Worm (Caenorhabditis elegans) whole organism, L4 larva: Measurements from ENCODE around the gene lev-8.
A peak's percentile ranks its signal among the peaks of the same experiment; 100 is the strongest.

Experiments used
- T20F7.1 ChIP-seq: fragments of 200-800 bp; sonication (Bioruptor generic); optimal IDR thresholded peaks from 2 replicates; lab custom pipeline; 2018; ENCODE audit warnings: mild to moderate bottlenecking, missing genetic modification characterization, missing compliant biosample characterization
- T26A8.4 ChIP-seq: fragments of 200-800 bp; sonication (Bioruptor generic); IDR thresholded peaks from 2 replicates; pipeline ENCODE4 v1.3.6; 2022; ENCODE audit warnings: missing genetic modification characterization, missing compliant biosample characterization
- Y5F2A.4 ChIP-seq: fragments of 200-800 bp; sonication (Bioruptor generic); optimal IDR thresholded peaks from 2 replicates; lab custom pipeline; 2018; ENCODE audit warnings: mild to moderate bottlenecking, missing genetic modification characterization, missing compliant biosample characterization
- aha-1 ChIP-seq: fragments of 150-350 bp; peaks from one replicate; lab custom pipeline; 2014; ENCODE audit warnings: missing biosample characterization, missing genetic modification characterization
- aly-2 ChIP-seq: sonication (generic microtip); optimal IDR thresholded peaks from 2 replicates; lab custom pipeline; 2018; ENCODE audit warnings: missing biosample characterization, missing genetic modification characterization
- ama-1 ChIP-seq: fragments of 150-350 bp; optimal IDR thresholded peaks from 2 replicates; lab custom pipeline; 2014; ENCODE audit warnings: inconsistent platforms, mixed read lengths
- arid-1 ChIP-seq: fragments of 200-800 bp; sonication (Bioruptor generic); conservative IDR thresholded peaks from 2 replicates; pipeline ENCODE4 v1.3.6; 2022; ENCODE audit warnings: missing genetic modification reagents, missing genetic modification characterization, missing compliant biosample characterization
- ceh-20 ChIP-seq: fragments of 200-800 bp; sonication (Bioruptor generic); IDR thresholded peaks from 2 replicates; pipeline ENCODE4 v1.3.6; 2022; ENCODE audit warnings: missing genetic modification reagents, missing genetic modification characterization, missing compliant biosample characterization
- daf-19 ChIP-seq: fragments of 200-800 bp; sonication (Bioruptor generic); conservative IDR thresholded peaks from 2 replicates; pipeline ENCODE4 v1.3.6; 2022; ENCODE audit warnings: missing genetic modification characterization, missing compliant biosample characterization
- gei-8 ChIP-seq: fragments of 200-800 bp; sonication (Bioruptor generic); optimal IDR thresholded peaks from 2 replicates; lab custom pipeline; 2018; ENCODE audit warnings: mild to moderate bottlenecking, missing genetic modification characterization, missing compliant biosample characterization
- hif-1 ChIP-seq, 2 experiments: sonication (generic microtip); optimal IDR thresholded peaks; 2 replicates each; lab custom pipeline; 2016 to 2017; ENCODE audit warnings: missing compliant biosample characterization in 2 of 2, missing genetic modification characterization in 2 of 2, missing genetic modification reagents in 2 of 2, missing genotype in 2 of 2, mild to moderate bottlenecking in 1 of 2
- hlh-11 ChIP-seq: fragments of 200-800 bp; sonication (Bioruptor generic); optimal IDR thresholded peaks from 2 replicates; lab custom pipeline; 2018; ENCODE audit warnings: mild to moderate bottlenecking, missing genetic modification characterization, missing compliant biosample characterization
- hmg-1.1 ChIP-seq: fragments of 200-800 bp; sonication (Bioruptor generic); IDR thresholded peaks from 2 replicates; pipeline ENCODE4 v1.3.6; 2022; ENCODE audit warnings: missing genetic modification reagents, missing genetic modification characterization, missing compliant biosample characterization
- jun-1 ChIP-seq: fragments of 150-350 bp; optimal IDR thresholded peaks from 2 replicates; lab custom pipeline; 2014; ENCODE audit warnings: missing biosample characterization, missing genetic modification reagents, missing genetic modification characterization
- lin-1 ChIP-seq: fragments of 200-800 bp; sonication (Bioruptor generic); IDR thresholded peaks from 2 replicates; pipeline ENCODE4 v1.3.6; 2022; ENCODE audit warnings: missing genetic modification reagents, missing genetic modification characterization, missing compliant biosample characterization
- lin-15B ChIP-seq: fragments of 150-350 bp; sonication (generic microtip); optimal IDR thresholded peaks from 3 replicates; lab custom pipeline; 2014; ENCODE audit warnings: missing biosample characterization, missing genetic modification characterization
- lin-29 ChIP-seq: fragments of 200-800 bp; sonication (Bioruptor generic); IDR thresholded peaks from 2 replicates; pipeline ENCODE4 v1.3.6; 2022; ENCODE audit warnings: missing genetic modification reagents, missing genetic modification characterization, missing compliant biosample characterization
- lsy-2 ChIP-seq, 2 experiments: fragments of 150-350 bp in 1 of 2; sonication (generic microtip) in 1 of 2; optimal IDR thresholded peaks; 2 replicates each; lab custom pipeline; 2014 to 2017; ENCODE audit warnings: missing biosample characterization in 2 of 2, missing genetic modification characterization in 2 of 2
- madf-5 ChIP-seq, 2 experiments: fragments of 200-800 bp; sonication (Bioruptor generic); IDR thresholded peaks; 2 replicates each; pipeline ENCODE4 v1.3.6; 2022; ENCODE audit warnings: missing compliant biosample characterization in 2 of 2, missing genetic modification characterization in 2 of 2
- mes-2 ChIP-seq: sonication (generic microtip); optimal IDR thresholded peaks from 2 replicates; lab custom pipeline; 2016; ENCODE audit warnings: missing genotype, mild to moderate bottlenecking, missing genetic modification characterization, missing compliant biosample characterization; ENCODE audit not compliant: poor library complexity, severe bottlenecking
- mxl-2 ChIP-seq: fragments of 200-800 bp; sonication (Bioruptor generic); conservative IDR thresholded peaks from 2 replicates; pipeline ENCODE4 v1.3.6; 2022; ENCODE audit warnings: missing genetic modification reagents, missing genetic modification characterization, missing compliant biosample characterization
- nhr-10 ChIP-seq: fragments of 150-350 bp; optimal IDR thresholded peaks from 2 replicates; lab custom pipeline; 2014; ENCODE audit warnings: missing biosample characterization, missing genetic modification characterization
- nhr-111 ChIP-seq: fragments of 200-800 bp; sonication (Bioruptor generic); optimal IDR thresholded peaks from 2 replicates; lab custom pipeline; 2018; ENCODE audit warnings: mild to moderate bottlenecking, missing genetic modification characterization, missing compliant biosample characterization
- nhr-237 ChIP-seq: sonication (generic microtip); optimal IDR thresholded peaks from 2 replicates; lab custom pipeline; 2017; ENCODE audit warnings: missing biosample characterization, missing genetic modification characterization
- nhr-25 ChIP-seq: sonication (generic microtip); optimal IDR thresholded peaks from 2 replicates; lab custom pipeline; 2017; ENCODE audit warnings: missing genetic modification characterization, mild to moderate bottlenecking, missing compliant biosample characterization, antibody characterized with exemption, moderate library complexity, borderline replicate concordance; ENCODE audit not compliant: insufficient read depth
- nhr-76 ChIP-seq: fragments of 150-350 bp; optimal IDR thresholded peaks from 2 replicates; lab custom pipeline; 2014; ENCODE audit warnings: missing biosample characterization, missing genetic modification characterization
- pqm-1 ChIP-seq: sonication (generic microtip); optimal IDR thresholded peaks from 2 replicates; lab custom pipeline; 2017; ENCODE audit warnings: missing biosample characterization, missing genetic modification characterization
- set-16 ChIP-seq: fragments of 200-800 bp; sonication (Bioruptor generic); IDR thresholded peaks from 2 replicates; pipeline ENCODE4 v1.3.6; 2022; ENCODE audit warnings: missing genetic modification reagents, missing genetic modification characterization, missing compliant biosample characterization
- skn-1 ChIP-seq: fragments of 150-350 bp; optimal IDR thresholded peaks from 2 replicates; lab custom pipeline; 2014; ENCODE audit warnings: missing biosample characterization, missing genetic modification characterization
- snpc-4 ChIP-seq: fragments of 150-350 bp; optimal IDR thresholded peaks from 2 replicates; lab custom pipeline; 2014; ENCODE audit warnings: missing biosample characterization, missing genetic modification characterization
- spr-1 ChIP-seq: sonication (generic microtip); optimal IDR thresholded peaks from 2 replicates; lab custom pipeline; 2016; ENCODE audit warnings: mild to moderate bottlenecking, missing genetic modification characterization, missing compliant biosample characterization
- tag-97 ChIP-seq: fragments of 200-800 bp; sonication (Bioruptor generic); IDR thresholded peaks from 2 replicates; pipeline ENCODE4 v1.3.6; 2022; ENCODE audit warnings: missing genetic modification characterization, missing compliant biosample characterization
- tra-1 ChIP-seq: fragments of 200-800 bp; sonication (Bioruptor generic); IDR thresholded peaks from 2 replicates; pipeline ENCODE4 v1.3.6; 2022; ENCODE audit warnings: missing genetic modification reagents, missing genetic modification characterization, missing compliant biosample characterization
- unc-39 ChIP-seq: sonication (generic microtip); optimal IDR thresholded peaks from 2 replicates; lab custom pipeline; 2017; ENCODE audit warnings: missing biosample characterization, missing genetic modification characterization
- unc-62 ChIP-seq, 3 experiments: fragments of 150-350 bp in 1 of 3; sonication (generic microtip); optimal IDR thresholded peaks in 2 of 3; peaks in 1 of 3; 1 replicate in 1 of 3; 2 replicates in 2 of 3; lab custom pipeline; 2014 to 2017; ENCODE audit warnings: missing biosample characterization in 3 of 3, missing genetic modification characterization in 3 of 3, missing genetic modification reagents in 3 of 3, missing genotype in 1 of 3
- vab-7 ChIP-seq: fragments of 200-800 bp; sonication (Bioruptor generic); IDR thresholded peaks from 2 replicates; pipeline ENCODE4 v1.3.6; 2022; ENCODE audit warnings: missing genetic modification reagents, missing genetic modification characterization, missing compliant biosample characterization
- zag-1 ChIP-seq: fragments of 150-350 bp; optimal IDR thresholded peaks from 2 replicates; lab custom pipeline; 2014; ENCODE audit warnings: missing biosample characterization, missing genetic modification characterization

Gene lev-8

DNA sequence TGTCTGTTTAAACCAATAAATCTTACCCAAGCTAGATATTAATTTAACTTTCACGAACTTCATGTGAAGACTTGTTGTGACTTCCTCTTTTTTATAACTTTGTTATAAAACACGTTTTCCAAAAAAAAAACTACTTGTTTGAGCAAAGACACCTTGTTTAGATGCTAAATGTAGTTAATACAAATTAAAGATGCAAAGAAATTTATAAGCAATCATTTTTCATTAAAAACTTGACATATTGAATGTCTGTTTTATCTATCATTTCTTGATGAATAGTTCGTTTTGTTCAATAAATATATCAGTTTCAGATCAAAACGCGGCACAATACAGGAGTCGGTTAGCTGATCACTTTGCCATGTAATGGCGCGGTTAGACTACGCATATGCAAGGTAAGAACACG lies 11.5 kb downstream of the lev-8 start, which contains the start of gene frm-3:
Gene frm-3 (plus strand): TSS at position 301 of the 400 bp plus-strand sequence.
- TF ChIP-seq hmg-1.1 (GFP tag; lab: Robert Waterston, UW) (no peak), hif-1 (tag; optimal IDR thresholded peaks at IDR 0.05; lab: Kevin White, UChicago) (no peak), nhr-25 (no peak), nhr-76 (tag; lab: Kevin White, UChicago) (no peak), zag-1 (tag; lab: Kevin White, UChicago) (no peak), unc-62 (GFP tag; optimal IDR thresholded peaks at IDR 0.05 in 1 of 2; lab: Kevin White, UChicago) (peak in 1 of 2 experiments; percentile 49), unc-62 (tag; optimal IDR thresholded peaks at IDR 0.05; lab: Kevin White, UChicago) (no peak)

DNA sequence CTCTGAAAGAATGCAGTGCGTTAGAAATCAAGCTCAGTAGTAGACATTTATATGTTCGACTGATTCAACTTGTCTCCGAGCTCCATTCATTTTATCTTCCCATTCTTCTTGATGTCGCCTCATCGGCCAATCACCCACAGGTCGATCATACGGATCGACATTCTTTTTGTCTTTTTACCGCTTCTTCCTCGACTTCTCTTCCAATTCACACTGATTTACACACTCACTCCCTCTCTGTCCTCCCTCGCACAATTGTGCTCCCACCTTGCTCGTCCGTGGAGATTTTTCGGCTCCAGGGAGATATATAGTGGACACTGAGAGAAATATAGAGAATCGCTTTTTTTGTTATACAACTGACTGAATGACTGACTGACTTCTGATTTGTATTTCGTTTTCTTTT lies 13.5 kb downstream of the lev-8 start:
- TF ChIP-seq vab-7 (GFP tag; lab: Robert Waterston, UW) (no peak), daf-19 (GFP tag; lab: Robert Waterston, UW) (no peak), jun-1 (tag; lab: Kevin White, UChicago) (no peak), tra-1 (no peak), T26A8.4 (GFP tag; lab: Robert Waterston, UW) (no peak), aha-1 (tag; lab: Kevin White, UChicago) (peak; percentile 82), nhr-10 (no peak), lin-1 (GFP tag; lab: Robert Waterston, UW) (no peak), hmg-1.1 (GFP tag; lab: Robert Waterston, UW) (no peak), arid-1 (no peak), unc-39 (tag; lab: Kevin White, UChicago) (no peak), Y5F2A.4 (GFP tag; lab: Kevin White, UChicago) (no peak), lin-29 (GFP tag; lab: Robert Waterston, UW) (no peak), lin-15B (no peak), unc-62 (GFP tag; optimal IDR thresholded peaks at IDR 0.05 in 1 of 2; lab: Kevin White, UChicago) (peak in 1 of 2 experiments; percentile 98), unc-62 (tag; optimal IDR thresholded peaks at IDR 0.05; lab: Kevin White, UChicago) (no peak), pqm-1 (tag; lab: Kevin White, UChicago) (no peak), skn-1 (no peak)

DNA sequence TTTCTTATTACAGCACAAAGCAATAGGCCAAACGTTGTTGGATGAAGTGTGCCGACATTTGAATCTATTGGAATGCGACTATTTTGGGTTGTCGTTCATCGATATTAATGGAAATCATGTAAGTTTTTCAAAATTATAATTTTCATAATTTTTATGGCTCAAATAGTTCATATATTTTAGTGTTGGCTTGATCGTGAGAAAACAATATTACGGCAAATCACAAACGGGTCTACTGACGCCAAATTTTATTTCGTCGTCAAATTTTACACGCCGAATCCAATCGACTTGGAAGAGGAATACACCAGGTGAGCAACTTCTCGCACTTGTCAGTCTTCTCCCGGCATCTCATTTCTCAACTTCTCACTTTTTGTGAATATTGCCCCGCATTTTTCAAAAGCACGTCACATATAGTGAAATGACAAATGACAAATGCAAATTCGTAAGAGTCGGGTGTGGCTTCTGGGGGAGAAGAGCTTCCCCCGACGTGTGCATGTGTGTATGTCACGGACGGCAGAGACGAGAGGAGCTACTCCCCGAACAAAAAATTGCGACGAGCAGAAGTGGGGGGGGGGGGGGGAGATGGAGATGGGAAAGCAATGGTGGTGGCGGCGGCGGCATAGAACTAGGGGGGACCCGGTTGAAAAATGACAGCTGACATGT lies 15.8 kb downstream of the lev-8 start:
- TF ChIP-seq ama-1 (lab: Kevin White, UChicago) (no peak), aha-1 (tag; lab: Kevin White, UChicago) (peak; percentile 91), ceh-20 (GFP tag; lab: Robert Waterston, UW) (no peak; the same call in 1 of the 2 replicates), T20F7.1 (GFP tag; lab: Kevin White, UChicago) (no peak), tag-97 (GFP tag; lab: Robert Waterston, UW) (peak; percentile 76; the same call in 1 of the 2 replicates), snpc-4 (tag; lab: Kevin White, UChicago) (no peak), arid-1 (no peak), gei-8 (GFP tag; lab: Kevin White, UChicago) (no peak), mes-2 (tag; lab: Kevin White, UChicago) (no peak), aly-2 (tag; lab: Kevin White, UChicago) (no peak), nhr-111 (GFP tag; lab: Kevin White, UChicago) (no peak), unc-62 (GFP tag; optimal IDR thresholded peaks at IDR 0.05 in 1 of 2; lab: Kevin White, UChicago) (peak in 1 of 2 experiments; percentile 98), unc-62 (tag; optimal IDR thresholded peaks at IDR 0.05; lab: Kevin White, UChicago) (no peak), hlh-11 (tag; lab: Kevin White, UChicago) (peak; percentile 37), set-16 (GFP tag; lab: Robert Waterston, UW) (peak; percentile 76), spr-1 (tag; lab: Kevin White, UChicago) (no peak), nhr-237 (tag; lab: Kevin White, UChicago) (no peak), mxl-2 (no peak), lsy-2 (tag; optimal IDR thresholded peaks at IDR 0.05; lab: Kevin White, UChicago) (no peak), nhr-25 (no peak), hmg-1.1 (GFP tag; lab: Robert Waterston, UW) (0 out of 2 replicates have a peak, but pooled peaks have one; percentile 38), madf-5 (GFP tag; IDR thresholded peaks at IDR 0.05; lab: Robert Waterston, UW) (no peak), hif-1 (tag; optimal IDR thresholded peaks at IDR 0.05; lab: Kevin White, UChicago) (no peak)
- TF ChIP-seq, all 104 proteins: peak for 6
